Worm (Caenorhabditis elegans) whole organism, L3 larva: ENCODE results near the gene vha-14.

Experiments used
- R02D3.7 ChIP-seq: fragments of 150-350 bp; optimal IDR thresholded peaks from 2 replicates; lab custom pipeline; 2014; ENCODE audit warnings: missing biosample characterization, missing genetic modification characterization
- ZK546.5 ChIP-seq: sonication (generic microtip); optimal IDR thresholded peaks from 2 replicates; lab custom pipeline; 2017; ENCODE audit warnings: missing biosample characterization, missing genetic modification characterization
- aly-2 ChIP-seq: fragments of 150-350 bp; optimal IDR thresholded peaks from 2 replicates; lab custom pipeline; 2014; ENCODE audit warnings: missing biosample characterization, missing genetic modification characterization
- ama-1 ChIP-seq: fragments of 150-350 bp; optimal IDR thresholded peaks from 2 replicates; lab custom pipeline; 2018
- ceh-16 ChIP-seq: sonication (generic microtip); optimal IDR thresholded peaks from 2 replicates; lab custom pipeline; 2017; ENCODE audit warnings: missing biosample characterization, missing genetic modification characterization
- ceh-28 ChIP-seq: fragments of 150-350 bp; optimal IDR thresholded peaks from 2 replicates; lab custom pipeline; 2014; ENCODE audit warnings: missing biosample characterization, missing genetic modification reagents, missing genetic modification characterization
- ceh-82 ChIP-seq: fragments of 150-350 bp; optimal IDR thresholded peaks from 2 replicates; lab custom pipeline; 2014; ENCODE audit warnings: missing biosample characterization, missing genetic modification characterization
- ceh-9 ChIP-seq: sonication (generic microtip); optimal IDR thresholded peaks from 2 replicates; lab custom pipeline; 2018; ENCODE audit warnings: missing biosample characterization, missing genetic modification characterization
- daf-12 ChIP-seq: fragments of 150-350 bp; optimal IDR thresholded peaks from 2 replicates; lab custom pipeline; 2014; ENCODE audit warnings: missing biosample characterization, missing genetic modification reagents, missing genetic modification characterization
- egl-27 ChIP-seq: sonication (generic microtip); optimal IDR thresholded peaks from 4 replicates; lab custom pipeline; 2017; ENCODE audit warnings: missing biosample characterization, missing genetic modification reagents, missing genetic modification characterization
- egl-5 ChIP-seq: fragments of 150-350 bp; optimal IDR thresholded peaks from 2 replicates; lab custom pipeline; 2017; ENCODE audit warnings: missing biosample characterization, missing genetic modification reagents, missing genetic modification characterization, inconsistent platforms
- elt-1 ChIP-seq: fragments of 150-350 bp; optimal IDR thresholded peaks from 2 replicates; lab custom pipeline; 2014; ENCODE audit warnings: missing biosample characterization, missing genetic modification characterization
- elt-2 ChIP-seq: sonication (generic microtip); optimal IDR thresholded peaks from 2 replicates; lab custom pipeline; 2016; ENCODE audit warnings: missing genetic modification reagents, mild to moderate bottlenecking, missing genetic modification characterization, missing compliant biosample characterization
- elt-3 ChIP-seq, 3 experiments: fragments of 150-350 bp in 1 of 3; sonication (generic microtip) in 2 of 3; optimal IDR thresholded peaks; 2 replicates in 2 of 3; 4 replicates in 1 of 3; lab custom pipeline; 2014 to 2017; ENCODE audit warnings: missing biosample characterization in 3 of 3, missing genetic modification characterization in 3 of 3
- eor-1 ChIP-seq, 2 experiments: fragments of 150-350 bp; optimal IDR thresholded peaks; 2 replicates each; lab custom pipeline; 2014 to 2018; ENCODE audit warnings: missing biosample characterization in 2 of 2, missing genetic modification characterization in 2 of 2
- fkh-10 ChIP-seq: sonication (generic microtip); optimal IDR thresholded peaks from 2 replicates; lab custom pipeline; 2017; ENCODE audit warnings: missing biosample characterization, missing genetic modification reagents, missing genetic modification characterization
- fkh-2 ChIP-seq: fragments of 150-350 bp; optimal IDR thresholded peaks from 2 replicates; lab custom pipeline; 2014; ENCODE audit warnings: missing biosample characterization, missing genetic modification reagents, missing genetic modification characterization
- fos-1 ChIP-seq: fragments of 150-350 bp; optimal IDR thresholded peaks from 2 replicates; lab custom pipeline; 2014; ENCODE audit warnings: missing biosample characterization, missing genetic modification characterization
- hmg-11 ChIP-seq: sonication (generic microtip); optimal IDR thresholded peaks from 2 replicates; lab custom pipeline; 2016; ENCODE audit warnings: missing genetic modification characterization, missing compliant biosample characterization
- jun-1 ChIP-seq: fragments of 150-350 bp; optimal IDR thresholded peaks from 2 replicates; lab custom pipeline; 2014; ENCODE audit warnings: missing biosample characterization, missing genetic modification reagents, missing genetic modification characterization
- lin-15B ChIP-seq: fragments of 150-350 bp; optimal IDR thresholded peaks from 2 replicates; lab custom pipeline; 2014; ENCODE audit warnings: missing biosample characterization, missing genetic modification characterization
- lin-39 ChIP-seq: fragments of 150-350 bp; optimal IDR thresholded peaks from 2 replicates; lab custom pipeline; 2018; ENCODE audit warnings: missing biosample characterization, missing genetic modification reagents, missing genetic modification characterization
- lsy-12 ChIP-seq: sonication (generic microtip); optimal IDR thresholded peaks from 2 replicates; lab custom pipeline; 2016; ENCODE audit warnings: mild to moderate bottlenecking, missing genetic modification characterization, missing compliant biosample characterization
- mdl-1 ChIP-seq: fragments of 150-350 bp; optimal IDR thresholded peaks from 2 replicates; lab custom pipeline; 2014; ENCODE audit warnings: missing biosample characterization, missing genetic modification characterization
- mml-1 ChIP-seq: fragments of 150-350 bp; sonication (generic microtip); optimal IDR thresholded peaks from 3 replicates; lab custom pipeline; 2014; ENCODE audit warnings: missing biosample characterization, missing genetic modification characterization
- nfya-1 ChIP-seq: sonication (generic microtip); optimal IDR thresholded peaks from 2 replicates; lab custom pipeline; 2017; ENCODE audit warnings: missing genetic modification characterization, mild to moderate bottlenecking, missing compliant biosample characterization, antibody characterized with exemption, moderate library complexity; ENCODE audit not compliant: insufficient read depth
- nhr-11 ChIP-seq: fragments of 150-350 bp; optimal IDR thresholded peaks from 2 replicates; lab custom pipeline; 2014; ENCODE audit warnings: missing biosample characterization, missing genetic modification characterization
- nhr-12 ChIP-seq: fragments of 150-350 bp; optimal IDR thresholded peaks from 2 replicates; lab custom pipeline; 2014; ENCODE audit warnings: missing biosample characterization, missing genetic modification characterization
- nhr-23 ChIP-seq: fragments of 150-350 bp; optimal IDR thresholded peaks from 2 replicates; lab custom pipeline; 2014; ENCODE audit warnings: missing biosample characterization, missing genetic modification reagents, missing genetic modification characterization
- nhr-237 ChIP-seq: fragments of 150-350 bp; optimal IDR thresholded peaks from 2 replicates; lab custom pipeline; 2014; ENCODE audit warnings: missing biosample characterization, missing genetic modification characterization
- nhr-25 ChIP-seq: sonication (generic microtip); optimal IDR thresholded peaks from 2 replicates; lab custom pipeline; 2017; ENCODE audit warnings: missing biosample characterization, missing genetic modification characterization
- nhr-28 ChIP-seq: fragments of 150-350 bp; optimal IDR thresholded peaks from 2 replicates; lab custom pipeline; 2014; ENCODE audit warnings: missing biosample characterization, missing genetic modification characterization
- nhr-43 ChIP-seq: sonication (generic microtip); optimal IDR thresholded peaks from 2 replicates; lab custom pipeline; 2016; ENCODE audit warnings: mild to moderate bottlenecking, missing genetic modification characterization, missing compliant biosample characterization; ENCODE audit not compliant: poor library complexity, severe bottlenecking
- nhr-67 ChIP-seq: fragments of 150-350 bp; optimal IDR thresholded peaks from 2 replicates; lab custom pipeline; 2014; ENCODE audit warnings: missing biosample characterization, missing genetic modification characterization
- nhr-76 ChIP-seq: fragments of 150-350 bp; sonication (generic microtip); optimal IDR thresholded peaks from 5 replicates; lab custom pipeline; 2014; ENCODE audit warnings: missing biosample characterization, missing genetic modification characterization
- nhr-77 ChIP-seq: fragments of 150-350 bp; optimal IDR thresholded peaks from 2 replicates; lab custom pipeline; 2014; ENCODE audit warnings: missing biosample characterization, missing genetic modification characterization
- pha-4 ChIP-seq: fragments of 150-350 bp; optimal IDR thresholded peaks from 2 replicates; lab custom pipeline; 2014; ENCODE audit warnings: missing biosample characterization, missing genetic modification reagents, missing genetic modification characterization
- pqm-1 ChIP-seq: fragments of 150-350 bp; optimal IDR thresholded peaks from 2 replicates; lab custom pipeline; 2017; ENCODE audit warnings: missing biosample characterization, missing genetic modification characterization, inconsistent platforms
- sea-2 ChIP-seq: fragments of 150-350 bp; sonication (generic microtip); optimal IDR thresholded peaks from 4 replicates; lab custom pipeline; 2014; ENCODE audit warnings: missing biosample characterization, missing genetic modification reagents, missing genetic modification characterization
- skn-1 ChIP-seq: fragments of 150-350 bp; optimal IDR thresholded peaks from 2 replicates; lab custom pipeline; 2014; ENCODE audit warnings: missing biosample characterization, missing genetic modification characterization
- snpc-4 ChIP-seq: fragments of 150-350 bp; optimal IDR thresholded peaks from 2 replicates; lab custom pipeline; 2014; ENCODE audit warnings: missing biosample characterization, missing genetic modification characterization
- tbx-2 ChIP-seq: sonication (generic microtip); optimal IDR thresholded peaks from 2 replicates; lab custom pipeline; 2016; ENCODE audit warnings: mild to moderate bottlenecking, missing genetic modification characterization, missing compliant biosample characterization
- unc-39 ChIP-seq: sonication (generic microtip); optimal IDR thresholded peaks from 4 replicates; lab custom pipeline; 2017; ENCODE audit warnings: missing biosample characterization, missing genetic modification characterization
- unc-62 ChIP-seq: fragments of 150-350 bp; sonication (generic microtip); optimal IDR thresholded peaks from 4 replicates; lab custom pipeline; 2014; ENCODE audit warnings: missing biosample characterization, missing genetic modification reagents, missing genetic modification characterization
- zag-1 ChIP-seq: fragments of 150-350 bp; optimal IDR thresholded peaks from 2 replicates; lab custom pipeline; 2014; ENCODE audit warnings: missing biosample characterization, missing genetic modification characterization
- ztf-11 ChIP-seq: fragments of 150-350 bp; optimal IDR thresholded peaks from 2 replicates; lab custom pipeline; 2014; ENCODE audit warnings: missing biosample characterization, missing genetic modification characterization
- ztf-4 ChIP-seq: fragments of 150-350 bp; optimal IDR thresholded peaks from 2 replicates; lab custom pipeline; 2014; ENCODE audit warnings: missing biosample characterization, missing genetic modification characterization

Gene vha-14

ce11 chrIII:9465424-9465823 is 42.5 kb upstream of the vha-14 start, which contains the start of gene B0464.9 (continued):
- no peak for TF ChIP-seq jun-1
- no peak for TF ChIP-seq nhr-237 (tag; lab: Kevin White, UChicago)
- no peak for TF ChIP-seq R02D3.7 (tag; lab: Kevin White, UChicago)
- TF ChIP-seq zag-1 (tag; lab: Kevin White, UChicago): no peak
- TF ChIP-seq mdl-1 (tag; lab: Kevin White, UChicago): no peak
- TF ChIP-seq nhr-11 (tag; lab: Kevin White, UChicago): no peak
- no peak for TF ChIP-seq skn-1 (tag; lab: Kevin White, UChicago)
- no peak for TF ChIP-seq ceh-16 (tag; lab: Kevin White, UChicago)
- no peak for TF ChIP-seq elt-1
- TF ChIP-seq elt-3 (tag; optimal IDR thresholded peaks at IDR 0.05; lab: Kevin White, UChicago): no peak
- no peak for TF ChIP-seq ZK546.5 (tag; lab: Kevin White, UChicago)
- TF ChIP-seq nhr-77 (tag; lab: Kevin White, UChicago): no peak
- TF ChIP-seq, all 47 proteins: peak for 9

- TF ChIP-seq nfya-1 (tag; lab: Kevin White, UChicago): no peak
- TF ChIP-seq snpc-4 (tag; lab: Kevin White, UChicago): no peak
- no peak for TF ChIP-seq fkh-10 (GFP tag; lab: Kevin White, UChicago)
Measured at ce11 chrIII:9465865-9466264, 42.0 kb upstream of the vha-14 start, which contains the start of gene B0464.6. Gene B0464.6, minus strand, starts transcription at chrIII:9465965.

ce11 chrIII:9467095-9467494 is 40.8 kb upstream of the vha-14 start, which contains the start of gene baf-1:
Gene baf-1, plus strand, starts transcription at chrIII:9467464.
- TF ChIP-seq fkh-2 (tag; lab: Kevin White, UChicago): no peak
- TF ChIP-seq mml-1 (tag; lab: Kevin White, UChicago): no peak
- no peak for TF ChIP-seq nhr-11 (tag; lab: Kevin White, UChicago)
- TF ChIP-seq egl-5 (tag; lab: Kevin White, UChicago): no peak
- no peak for TF ChIP-seq lsy-12 (tag; lab: Kevin White, UChicago)
- TF ChIP-seq unc-39 (tag; lab: Kevin White, UChicago): no peak
- no peak for TF ChIP-seq nhr-28 (tag; lab: Kevin White, UChicago)
- TF ChIP-seq pha-4: peak; percentile 84
- peak; percentile 68 for TF ChIP-seq nhr-23 (tag; lab: Kevin White, UChicago)
- TF ChIP-seq ama-1: peak; percentile 12
- TF ChIP-seq eor-1 (tag; optimal IDR thresholded peaks at IDR 0.05; lab: Kevin White, UChicago): no peak
- TF ChIP-seq ceh-28 (tag; lab: Kevin White, UChicago): peak; percentile 51
- TF ChIP-seq R02D3.7 (tag; lab: Kevin White, UChicago): peak; percentile 23
- no peak for TF ChIP-seq ztf-4 (tag; lab: Kevin White, UChicago)
- TF ChIP-seq unc-62 (GFP tag; lab: Kevin White, UChicago): no peak
- peak; percentile 78 for TF ChIP-seq lin-15B (tag; lab: Kevin White, UChicago)
- no peak for TF ChIP-seq nhr-12 (tag; lab: Kevin White, UChicago)
- no peak for TF ChIP-seq elt-1
- TF ChIP-seq ZK546.5 (tag; lab: Kevin White, UChicago): no peak
- TF ChIP-seq egl-27 (tag; lab: Kevin White, UChicago): no peak
- TF ChIP-seq nhr-76 (tag; lab: Kevin White, UChicago): no peak
- peak; percentile 27 for TF ChIP-seq jun-1
- no peak for TF ChIP-seq mdl-1 (tag; lab: Kevin White, UChicago)
- peak; percentile 27 for TF ChIP-seq hmg-11 (tag; lab: Kevin White, UChicago)
- TF ChIP-seq tbx-2 (tag; lab: Kevin White, UChicago): no peak
- TF ChIP-seq nhr-67 (tag; lab: Kevin White, UChicago): no peak
- TF ChIP-seq zag-1 (tag; lab: Kevin White, UChicago): no peak
- TF ChIP-seq fos-1 (tag; lab: Kevin White, UChicago): no peak
- TF ChIP-seq aly-2 (tag; lab: Kevin White, UChicago): no peak
- TF ChIP-seq elt-3 (tag; optimal IDR thresholded peaks at IDR 0.05; lab: Kevin White, UChicago): no peak
- no peak for TF ChIP-seq ceh-82 (tag; lab: Kevin White, UChicago)
- peak; percentile 16 for TF ChIP-seq pqm-1 (tag; lab: Kevin White, UChicago)
- peak; percentile 50 for TF ChIP-seq elt-2
- peak; percentile 49 for TF ChIP-seq nhr-43 (tag; lab: Kevin White, UChicago)
- TF ChIP-seq nhr-25 (tag; lab: Kevin White, UChicago): peak; percentile 74
- TF ChIP-seq nhr-77 (tag; lab: Kevin White, UChicago): no peak
- no peak for TF ChIP-seq daf-12 (tag; lab: Kevin White, UChicago)
- TF ChIP-seq ceh-9 (tag; lab: Kevin White, UChicago): no peak
- TF ChIP-seq nfya-1 (tag; lab: Kevin White, UChicago): peak; percentile 70
- TF ChIP-seq sea-2 (GFP tag; lab: Kevin White, UChicago): no peak
- TF ChIP-seq ceh-16 (tag; lab: Kevin White, UChicago): no peak
- TF ChIP-seq nhr-237 (tag; lab: Kevin White, UChicago): no peak
- no peak for TF ChIP-seq ztf-11 (tag; lab: Kevin White, UChicago)
- TF ChIP-seq skn-1 (tag; lab: Kevin White, UChicago): peak; percentile 30
- TF ChIP-seq snpc-4 (tag; lab: Kevin White, UChicago): peak; percentile 51
- peak; percentile 13 for TF ChIP-seq lin-39 (tag; lab: Kevin White, UChicago)
- TF ChIP-seq fkh-10 (GFP tag; lab: Kevin White, UChicago): no peak
